Fruit fly (Drosophila melanogaster) ovary, adult (tissue): ENCODE measurements around the gene GILT1.

Source experiments
- CG17801 ChIP-seq: fragments of 200-800 bp; optimal IDR thresholded peaks from 2 replicates; lab custom pipeline; 2019; ENCODE audit warnings: missing biosample characterization, mild to moderate bottlenecking, missing genetic modification characterization, moderate library complexity; ENCODE audit not compliant: partially characterized antibody

The GILT1 gene

dm6 chr3R:13374913-13375312 is 26.7 kb downstream of the GILT1 start:
- TF ChIP-seq CG17801 (GFP tag; lab: Kevin White, UChicago): no peak

DNA sequence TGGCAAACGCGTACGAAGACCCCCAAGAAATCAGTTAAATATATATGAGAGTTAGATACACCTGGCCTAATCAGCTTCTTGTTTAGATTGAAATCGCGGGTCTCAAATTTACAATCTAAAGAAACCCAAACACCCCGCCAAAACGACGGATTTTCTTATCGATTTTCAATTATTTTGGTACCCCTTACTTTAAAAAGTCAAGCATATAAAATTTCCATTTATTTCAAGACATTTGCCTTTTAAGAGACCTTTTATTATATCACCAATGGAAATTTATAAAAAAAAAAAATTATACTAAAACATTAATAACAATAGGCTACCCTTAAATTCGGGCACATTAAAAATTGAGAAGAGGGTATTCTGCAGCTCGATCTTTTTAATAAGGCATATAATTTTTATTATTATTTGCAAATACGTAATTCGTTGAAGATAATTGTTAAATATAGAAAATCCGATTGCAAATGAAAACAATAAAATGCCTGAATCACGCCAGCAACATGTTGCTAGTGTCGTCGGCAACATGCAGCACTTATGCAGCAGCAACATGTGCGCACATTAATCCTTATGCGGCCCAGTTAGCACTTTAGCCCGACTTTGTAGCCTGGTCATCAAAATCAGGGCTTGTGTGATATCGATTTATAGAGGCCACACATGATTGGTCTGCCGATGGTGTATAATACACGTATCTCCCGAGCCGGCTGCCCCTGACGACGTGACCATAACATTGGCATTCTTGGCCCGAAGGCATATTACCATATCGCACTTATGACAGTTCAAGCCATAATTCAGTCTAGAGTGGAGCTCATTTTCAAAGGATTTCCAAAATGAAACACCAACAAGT is 29.6 kb downstream of the GILT1 start, which contains the start of the genes Lip3 and CG34309:
Gene Lip3 (minus strand): TSS at position 65 of the 841 bp plus-strand sequence.
Gene CG34309 (plus strand): TSS at position 791 of the 841 bp plus-strand sequence.
- no peak for TF ChIP-seq CG17801 (GFP tag; lab: Kevin White, UChicago)

- TF ChIP-seq CG17801 (GFP tag; lab: Kevin White, UChicago): no peak
Observed at dm6 chr3R:13369348-13369747, 32.3 kb downstream of the GILT1 start, which contains the start of gene CheA87a. CheA87a (plus strand) TSS chr3R:13369648.

- peak; percentile 36 for TF ChIP-seq CG17801 (GFP tag; lab: Kevin White, UChicago)
Observed at dm6 chr3R:13366561-13367518, 34.8 kb downstream of the GILT1 start, which contains the start of gene Elp6. Elp6 (minus strand) TSS chr3R:13366910.

DNA sequence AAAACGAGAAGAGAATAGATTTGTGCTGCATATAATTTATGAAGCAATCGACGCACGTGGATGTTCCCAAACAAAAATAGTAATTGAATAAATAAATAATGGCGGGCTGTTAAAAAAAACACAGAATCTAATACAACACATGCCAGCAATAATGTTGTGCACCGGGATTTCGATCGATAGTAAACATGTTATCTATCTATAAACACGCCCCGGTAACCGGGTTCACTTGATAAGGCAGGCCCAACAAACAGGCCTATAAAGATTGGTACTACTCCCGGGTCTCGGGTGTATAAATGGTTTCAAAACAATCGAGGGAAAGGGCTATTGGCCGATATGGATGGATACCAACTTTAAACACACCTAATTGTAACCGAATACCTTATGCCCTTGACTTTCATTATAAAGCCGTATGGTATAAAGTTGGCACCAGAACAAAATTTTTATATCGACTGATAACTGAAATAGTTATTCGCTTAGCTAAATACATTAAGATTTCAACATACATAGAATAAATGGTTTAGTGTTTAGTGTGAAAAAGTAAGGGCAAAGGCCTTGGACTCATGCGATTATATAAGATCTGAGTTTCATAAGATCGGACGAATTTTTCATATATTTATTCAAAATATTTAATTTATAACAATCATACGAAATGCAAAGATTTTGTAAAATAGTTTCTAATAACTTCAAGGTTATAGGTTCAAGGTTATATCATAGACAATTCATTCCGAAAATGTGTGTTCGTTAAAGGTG is 35.8 kb downstream of the GILT1 start:
- no peak for TF ChIP-seq CG17801 (GFP tag; lab: Kevin White, UChicago)

dm6 chr3R:13364175-13365174 is 37.2 kb downstream of the GILT1 start, which contains the start of gene Dic1:
Dic1 (plus strand) TSS chr3R:13364938.
- peak; percentile 95 for TF ChIP-seq CG17801 (GFP tag; lab: Kevin White, UChicago)

dm6 chr3R:13363347-13363994 is 38.2 kb downstream of the GILT1 start:
- no peak for TF ChIP-seq CG17801 (GFP tag; lab: Kevin White, UChicago)

- TF ChIP-seq CG17801 (GFP tag; lab: Kevin White, UChicago): no peak
Observed at dm6 chr3R:13360108-13360507, 41.6 kb downstream of the GILT1 start.

- TF ChIP-seq CG17801 (GFP tag; lab: Kevin White, UChicago): no peak
Observed at dm6 chr3R:13356960-13357359, 44.7 kb downstream of the GILT1 start.

dm6 chr3R:13353373-13353772 is 48.3 kb downstream of the GILT1 start, which contains the start of gene mthl12:
mthl12 (plus strand) TSS chr3R:13353673.
- no peak for TF ChIP-seq CG17801 (GFP tag; lab: Kevin White, UChicago)
